Worm (Caenorhabditis elegans) whole organism, mixed stage, embryonic: Measurements from ENCODE around the gene flp-34.

ENCODE experiments used
- blmp-1 ChIP-seq: fragments of 150-350 bp; optimal IDR thresholded peaks from 2 replicates; lab custom pipeline; 2014; ENCODE audit warnings: missing biosample characterization, missing genetic modification characterization
- cnd-1 ChIP-seq: fragments of 200-800 bp; sonication (Bioruptor generic); optimal IDR thresholded peaks from 2 replicates; lab custom pipeline; 2018; ENCODE audit warnings: mild to moderate bottlenecking, missing genetic modification characterization, missing compliant biosample characterization
- elt-1 ChIP-seq: sonication (generic microtip); optimal IDR thresholded peaks from 2 replicates; lab custom pipeline; 2017; ENCODE audit warnings: missing genetic modification characterization, mild to moderate bottlenecking, missing compliant biosample characterization, antibody characterized with exemption, moderate library complexity, borderline replicate concordance; ENCODE audit not compliant: insufficient read depth
- flh-1 ChIP-seq: fragments of 200-800 bp; sonication (Bioruptor generic); optimal IDR thresholded peaks from 2 replicates; lab custom pipeline; 2018; ENCODE audit warnings: mild to moderate bottlenecking, missing genetic modification characterization, moderate library complexity, missing compliant biosample characterization
- lin-13 ChIP-seq: fragments of 150-350 bp; optimal IDR thresholded peaks from 2 replicates; lab custom pipeline; 2014; ENCODE audit warnings: missing biosample characterization, missing genetic modification characterization
- lsy-2 ChIP-seq: fragments of 150-350 bp; optimal IDR thresholded peaks from 2 replicates; lab custom pipeline; 2014; ENCODE audit warnings: missing biosample characterization, missing genetic modification characterization
- mab-5 ChIP-seq: fragments of 150-350 bp; optimal IDR thresholded peaks from 2 replicates; lab custom pipeline; 2014; ENCODE audit warnings: missing biosample characterization, missing genetic modification characterization
- nhr-12 ChIP-seq: fragments of 150-350 bp; optimal IDR thresholded peaks from 2 replicates; lab custom pipeline; 2014; ENCODE audit warnings: missing biosample characterization, missing genetic modification characterization
- nhr-2 ChIP-seq: fragments of 150-350 bp; optimal IDR thresholded peaks from 2 replicates; lab custom pipeline; 2014; ENCODE audit warnings: missing biosample characterization, missing genetic modification characterization
- pha-4 ChIP-seq: fragments of 150-350 bp; optimal IDR thresholded peaks from 2 replicates; lab custom pipeline; 2018; ENCODE audit warnings: missing biosample characterization, missing genetic modification reagents, missing genetic modification characterization
- sem-2 ChIP-seq: fragments of 200-800 bp; sonication (Bioruptor generic); optimal IDR thresholded peaks from 2 replicates; lab custom pipeline; 2018; ENCODE audit warnings: mild to moderate bottlenecking, missing genetic modification characterization, missing compliant biosample characterization
- snpc-4 ChIP-seq: fragments of 150-350 bp; optimal IDR thresholded peaks from 2 replicates; lab custom pipeline; 2014; ENCODE audit warnings: missing biosample characterization, missing genetic modification characterization
- unc-39 ChIP-seq: fragments of 150-350 bp; optimal IDR thresholded peaks from 2 replicates; lab custom pipeline; 2014; ENCODE audit warnings: missing biosample characterization, missing genetic modification characterization
- unc-62 ChIP-seq: fragments of 150-350 bp; optimal IDR thresholded peaks from 2 replicates; lab custom pipeline; 2014; ENCODE audit warnings: missing biosample characterization, missing genetic modification reagents, missing genetic modification characterization

ce11 chrV:1005877-1006276 lies 27.3 kb downstream of the flp-34 start:
- TF ChIP-seq mab-5 (no peak), sem-2 (GFP tag; lab: Kevin White, UChicago) (no peak), unc-39 (tag; lab: Kevin White, UChicago) (no peak), lin-13 (tag; lab: Kevin White, UChicago) (no peak), elt-1 (tag; lab: Kevin White, UChicago) (no peak), unc-62 (GFP tag; lab: Kevin White, UChicago) (no peak), cnd-1 (tag; lab: Kevin White, UChicago) (no peak), flh-1 (no peak), snpc-4 (tag; lab: Kevin White, UChicago) (no peak), blmp-1 (tag; lab: Kevin White, UChicago) (no peak), nhr-2 (tag; lab: Kevin White, UChicago) (no peak), pha-4 (tag; lab: Kevin White, UChicago) (no peak), lsy-2 (tag; lab: Kevin White, UChicago) (no peak), nhr-12 (no peak)
